Worm (Caenorhabditis elegans) whole organism, L3 larva: Measurements from ENCODE around the gene Y53C12A.11.

Experiments used
- R02D3.7 ChIP-seq: fragments of 150-350 bp; optimal IDR thresholded peaks from 2 replicates; lab custom pipeline; 2014; ENCODE audit warnings: missing biosample characterization, missing genetic modification characterization
- ZK546.5 ChIP-seq: sonication (generic microtip); optimal IDR thresholded peaks from 2 replicates; lab custom pipeline; 2017; ENCODE audit warnings: missing biosample characterization, missing genetic modification characterization
- aly-2 ChIP-seq: fragments of 150-350 bp; optimal IDR thresholded peaks from 2 replicates; lab custom pipeline; 2014; ENCODE audit warnings: missing biosample characterization, missing genetic modification characterization
- ama-1 ChIP-seq: fragments of 150-350 bp; optimal IDR thresholded peaks from 2 replicates; lab custom pipeline; 2018
- ceh-16 ChIP-seq: sonication (generic microtip); optimal IDR thresholded peaks from 2 replicates; lab custom pipeline; 2017; ENCODE audit warnings: missing biosample characterization, missing genetic modification characterization
- ceh-28 ChIP-seq: fragments of 150-350 bp; optimal IDR thresholded peaks from 2 replicates; lab custom pipeline; 2014; ENCODE audit warnings: missing biosample characterization, missing genetic modification reagents, missing genetic modification characterization
- ceh-82 ChIP-seq: fragments of 150-350 bp; optimal IDR thresholded peaks from 2 replicates; lab custom pipeline; 2014; ENCODE audit warnings: missing biosample characterization, missing genetic modification characterization
- ceh-9 ChIP-seq: sonication (generic microtip); optimal IDR thresholded peaks from 2 replicates; lab custom pipeline; 2018; ENCODE audit warnings: missing biosample characterization, missing genetic modification characterization
- daf-12 ChIP-seq: fragments of 150-350 bp; optimal IDR thresholded peaks from 2 replicates; lab custom pipeline; 2014; ENCODE audit warnings: missing biosample characterization, missing genetic modification reagents, missing genetic modification characterization
- egl-5 ChIP-seq: fragments of 150-350 bp; optimal IDR thresholded peaks from 2 replicates; lab custom pipeline; 2017; ENCODE audit warnings: missing biosample characterization, missing genetic modification reagents, missing genetic modification characterization, inconsistent platforms
- elt-1 ChIP-seq: fragments of 150-350 bp; optimal IDR thresholded peaks from 2 replicates; lab custom pipeline; 2014; ENCODE audit warnings: missing biosample characterization, missing genetic modification characterization
- elt-2 ChIP-seq: sonication (generic microtip); optimal IDR thresholded peaks from 2 replicates; lab custom pipeline; 2016; ENCODE audit warnings: missing genetic modification reagents, mild to moderate bottlenecking, missing genetic modification characterization, missing compliant biosample characterization
- elt-3 ChIP-seq, 3 experiments: fragments of 150-350 bp in 1 of 3; sonication (generic microtip) in 2 of 3; optimal IDR thresholded peaks; 2 replicates in 2 of 3; 4 replicates in 1 of 3; lab custom pipeline; 2014 to 2017; ENCODE audit warnings: missing biosample characterization in 3 of 3, missing genetic modification characterization in 3 of 3
- eor-1 ChIP-seq, 2 experiments: fragments of 150-350 bp; optimal IDR thresholded peaks; 2 replicates each; lab custom pipeline; 2014 to 2018; ENCODE audit warnings: missing biosample characterization in 2 of 2, missing genetic modification characterization in 2 of 2
- fkh-10 ChIP-seq: sonication (generic microtip); optimal IDR thresholded peaks from 2 replicates; lab custom pipeline; 2017; ENCODE audit warnings: missing biosample characterization, missing genetic modification reagents, missing genetic modification characterization
- fkh-2 ChIP-seq: fragments of 150-350 bp; optimal IDR thresholded peaks from 2 replicates; lab custom pipeline; 2014; ENCODE audit warnings: missing biosample characterization, missing genetic modification reagents, missing genetic modification characterization
- hmg-11 ChIP-seq: sonication (generic microtip); optimal IDR thresholded peaks from 2 replicates; lab custom pipeline; 2016; ENCODE audit warnings: missing genetic modification characterization, missing compliant biosample characterization
- jun-1 ChIP-seq: fragments of 150-350 bp; optimal IDR thresholded peaks from 2 replicates; lab custom pipeline; 2014; ENCODE audit warnings: missing biosample characterization, missing genetic modification reagents, missing genetic modification characterization
- lin-15B ChIP-seq: fragments of 150-350 bp; optimal IDR thresholded peaks from 2 replicates; lab custom pipeline; 2014; ENCODE audit warnings: missing biosample characterization, missing genetic modification characterization
- lin-39 ChIP-seq: fragments of 150-350 bp; optimal IDR thresholded peaks from 2 replicates; lab custom pipeline; 2018; ENCODE audit warnings: missing biosample characterization, missing genetic modification reagents, missing genetic modification characterization
- lsy-12 ChIP-seq: sonication (generic microtip); optimal IDR thresholded peaks from 2 replicates; lab custom pipeline; 2016; ENCODE audit warnings: mild to moderate bottlenecking, missing genetic modification characterization, missing compliant biosample characterization
- mdl-1 ChIP-seq: fragments of 150-350 bp; optimal IDR thresholded peaks from 2 replicates; lab custom pipeline; 2014; ENCODE audit warnings: missing biosample characterization, missing genetic modification characterization
- nfya-1 ChIP-seq: sonication (generic microtip); optimal IDR thresholded peaks from 2 replicates; lab custom pipeline; 2017; ENCODE audit warnings: missing genetic modification characterization, mild to moderate bottlenecking, missing compliant biosample characterization, antibody characterized with exemption, moderate library complexity; ENCODE audit not compliant: insufficient read depth
- nhr-11 ChIP-seq: fragments of 150-350 bp; optimal IDR thresholded peaks from 2 replicates; lab custom pipeline; 2014; ENCODE audit warnings: missing biosample characterization, missing genetic modification characterization
- nhr-12 ChIP-seq: fragments of 150-350 bp; optimal IDR thresholded peaks from 2 replicates; lab custom pipeline; 2014; ENCODE audit warnings: missing biosample characterization, missing genetic modification characterization
- nhr-23 ChIP-seq: fragments of 150-350 bp; optimal IDR thresholded peaks from 2 replicates; lab custom pipeline; 2014; ENCODE audit warnings: missing biosample characterization, missing genetic modification reagents, missing genetic modification characterization
- nhr-237 ChIP-seq: fragments of 150-350 bp; optimal IDR thresholded peaks from 2 replicates; lab custom pipeline; 2014; ENCODE audit warnings: missing biosample characterization, missing genetic modification characterization
- nhr-25 ChIP-seq: sonication (generic microtip); optimal IDR thresholded peaks from 2 replicates; lab custom pipeline; 2017; ENCODE audit warnings: missing biosample characterization, missing genetic modification characterization
- nhr-28 ChIP-seq: fragments of 150-350 bp; optimal IDR thresholded peaks from 2 replicates; lab custom pipeline; 2014; ENCODE audit warnings: missing biosample characterization, missing genetic modification characterization
- nhr-43 ChIP-seq: sonication (generic microtip); optimal IDR thresholded peaks from 2 replicates; lab custom pipeline; 2016; ENCODE audit warnings: mild to moderate bottlenecking, missing genetic modification characterization, missing compliant biosample characterization; ENCODE audit not compliant: poor library complexity, severe bottlenecking
- nhr-67 ChIP-seq: fragments of 150-350 bp; optimal IDR thresholded peaks from 2 replicates; lab custom pipeline; 2014; ENCODE audit warnings: missing biosample characterization, missing genetic modification characterization
- nhr-76 ChIP-seq: fragments of 150-350 bp; sonication (generic microtip); optimal IDR thresholded peaks from 5 replicates; lab custom pipeline; 2014; ENCODE audit warnings: missing biosample characterization, missing genetic modification characterization
- nhr-77 ChIP-seq: fragments of 150-350 bp; optimal IDR thresholded peaks from 2 replicates; lab custom pipeline; 2014; ENCODE audit warnings: missing biosample characterization, missing genetic modification characterization
- pha-4 ChIP-seq: fragments of 150-350 bp; optimal IDR thresholded peaks from 2 replicates; lab custom pipeline; 2014; ENCODE audit warnings: missing biosample characterization, missing genetic modification reagents, missing genetic modification characterization
- pqm-1 ChIP-seq: fragments of 150-350 bp; optimal IDR thresholded peaks from 2 replicates; lab custom pipeline; 2017; ENCODE audit warnings: missing biosample characterization, missing genetic modification characterization, inconsistent platforms
- sea-2 ChIP-seq: fragments of 150-350 bp; sonication (generic microtip); optimal IDR thresholded peaks from 4 replicates; lab custom pipeline; 2014; ENCODE audit warnings: missing biosample characterization, missing genetic modification reagents, missing genetic modification characterization
- skn-1 ChIP-seq: fragments of 150-350 bp; optimal IDR thresholded peaks from 2 replicates; lab custom pipeline; 2014; ENCODE audit warnings: missing biosample characterization, missing genetic modification characterization
- snpc-4 ChIP-seq: fragments of 150-350 bp; optimal IDR thresholded peaks from 2 replicates; lab custom pipeline; 2014; ENCODE audit warnings: missing biosample characterization, missing genetic modification characterization
- unc-39 ChIP-seq: sonication (generic microtip); optimal IDR thresholded peaks from 4 replicates; lab custom pipeline; 2017; ENCODE audit warnings: missing biosample characterization, missing genetic modification characterization
- unc-62 ChIP-seq: fragments of 150-350 bp; sonication (generic microtip); optimal IDR thresholded peaks from 4 replicates; lab custom pipeline; 2014; ENCODE audit warnings: missing biosample characterization, missing genetic modification reagents, missing genetic modification characterization
- zag-1 ChIP-seq: fragments of 150-350 bp; optimal IDR thresholded peaks from 2 replicates; lab custom pipeline; 2014; ENCODE audit warnings: missing biosample characterization, missing genetic modification characterization
- ztf-11 ChIP-seq: fragments of 150-350 bp; optimal IDR thresholded peaks from 2 replicates; lab custom pipeline; 2014; ENCODE audit warnings: missing biosample characterization, missing genetic modification characterization
- ztf-4 ChIP-seq: fragments of 150-350 bp; optimal IDR thresholded peaks from 2 replicates; lab custom pipeline; 2014; ENCODE audit warnings: missing biosample characterization, missing genetic modification characterization

The Y53C12A.11 gene

DNA sequence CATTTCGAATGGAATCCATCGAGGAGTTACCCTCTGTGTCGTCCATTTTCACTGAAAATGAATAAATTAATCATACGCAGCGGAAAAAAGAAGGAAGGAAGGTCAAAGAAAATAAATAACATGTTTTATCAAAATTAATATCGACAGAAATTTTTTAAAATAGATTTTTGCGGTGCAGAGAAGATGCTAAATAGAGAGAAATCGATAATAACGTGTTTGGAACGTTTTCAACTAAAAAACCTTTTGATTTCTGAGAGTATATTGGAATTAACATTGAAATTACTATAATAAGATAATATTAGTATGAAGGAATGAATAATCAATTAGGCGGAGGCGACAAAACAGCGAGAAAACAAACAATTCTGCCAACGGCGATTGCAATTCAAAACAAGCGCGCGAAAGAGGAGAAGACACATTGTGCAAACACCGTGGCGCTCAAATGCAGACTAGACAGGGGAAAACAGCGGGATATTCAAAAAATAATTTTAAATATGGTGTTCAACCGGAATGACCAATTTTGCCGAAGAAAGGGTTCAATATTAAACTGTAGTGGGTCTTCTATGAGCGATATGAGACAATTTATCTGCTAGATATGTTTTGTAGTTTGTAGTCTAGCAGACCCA is 2.0 kb downstream of the Y53C12A.11 start, which contains the start of gene wee-1.3:
TSS of gene wee-1.3 (minus strand) at position 51 of the 623 bp plus-strand sequence.
- TF ChIP-seq ceh-82 (tag; lab: Kevin White, UChicago) = peak; percentile 3
- TF ChIP-seq eor-1 (tag; optimal IDR thresholded peaks at IDR 0.05; lab: Kevin White, UChicago) = no peak
- TF ChIP-seq lsy-12 (tag; lab: Kevin White, UChicago) = no peak
- TF ChIP-seq nhr-67 = no peak
- TF ChIP-seq ceh-16 (tag; lab: Kevin White, UChicago) = no peak
- TF ChIP-seq ceh-28 = peak; percentile 42
- TF ChIP-seq nhr-237 = no peak
- TF ChIP-seq fkh-2 (tag; lab: Kevin White, UChicago) = no peak
- TF ChIP-seq skn-1 (tag; lab: Kevin White, UChicago) = peak; percentile 40
- TF ChIP-seq egl-5 (tag; lab: Kevin White, UChicago) = peak; percentile 83
- peak; percentile 46 for TF ChIP-seq jun-1 (tag; lab: Kevin White, UChicago)
- no peak for TF ChIP-seq mdl-1 (tag; lab: Kevin White, UChicago)
- no peak for TF ChIP-seq sea-2 (GFP tag; lab: Kevin White, UChicago)
- no peak for TF ChIP-seq elt-3 (tag; optimal IDR thresholded peaks at IDR 0.05; lab: Kevin White, UChicago)
- TF ChIP-seq nhr-28 (tag; lab: Kevin White, UChicago) = no peak
- TF ChIP-seq nhr-77 (tag; lab: Kevin White, UChicago) = no peak
- TF ChIP-seq elt-2 (tag; lab: Kevin White, UChicago) = peak; percentile 52
- TF ChIP-seq lin-15B (tag; lab: Kevin White, UChicago) = peak; percentile 72
- TF ChIP-seq nhr-25 (tag; lab: Kevin White, UChicago) = peak; percentile 72
- peak; percentile 86 for TF ChIP-seq nfya-1
- TF ChIP-seq ztf-4 (tag; lab: Kevin White, UChicago) = no peak
- no peak for TF ChIP-seq ceh-9
- peak; percentile 13 for TF ChIP-seq ama-1
- TF ChIP-seq elt-1 (tag; lab: Kevin White, UChicago) = peak; percentile 29
- no peak for TF ChIP-seq ztf-11 (tag; lab: Kevin White, UChicago)
- no peak for TF ChIP-seq daf-12
- TF ChIP-seq fkh-10 (GFP tag; lab: Kevin White, UChicago) = no peak
- TF ChIP-seq unc-62 = no peak
- TF ChIP-seq pqm-1 (tag; lab: Kevin White, UChicago) = peak; percentile 57
- no peak for TF ChIP-seq nhr-12 (tag; lab: Kevin White, UChicago)
- TF ChIP-seq lin-39 = peak; percentile 52
- peak; percentile 91 for TF ChIP-seq pha-4 (tag; lab: Kevin White, UChicago)
- no peak for TF ChIP-seq unc-39
- TF ChIP-seq nhr-11 (tag; lab: Kevin White, UChicago) = peak; percentile 76
- peak; percentile 43 for TF ChIP-seq hmg-11 (tag; lab: Kevin White, UChicago)
- no peak for TF ChIP-seq zag-1 (tag; lab: Kevin White, UChicago)
- TF ChIP-seq R02D3.7 = peak; percentile 65
- peak; percentile 26 for TF ChIP-seq snpc-4
- no peak for TF ChIP-seq nhr-43 (tag; lab: Kevin White, UChicago)
- no peak for TF ChIP-seq aly-2
- TF ChIP-seq nhr-23 (tag; lab: Kevin White, UChicago) = peak; percentile 87
- TF ChIP-seq nhr-76 (tag; lab: Kevin White, UChicago) = no peak
- no peak for TF ChIP-seq ZK546.5 (tag; lab: Kevin White, UChicago)

DNA sequence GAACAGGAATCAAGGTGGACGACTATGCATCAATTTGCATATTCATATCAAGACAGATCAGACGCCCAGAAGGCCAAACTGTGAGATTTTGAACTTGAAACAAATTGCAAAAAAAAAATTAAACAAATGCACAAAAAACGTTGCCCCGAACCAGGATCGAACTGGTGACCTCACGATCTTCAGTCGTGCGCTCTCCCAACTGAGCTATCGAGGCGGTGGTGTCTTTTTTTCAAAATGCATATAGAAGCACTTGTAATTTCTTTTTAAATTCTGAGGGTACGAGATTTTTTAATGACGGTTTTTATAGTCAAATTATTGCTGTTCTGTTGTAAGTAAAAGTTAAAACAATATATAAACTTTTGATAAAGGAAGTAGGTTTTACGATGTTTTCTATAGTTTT is 5.4 kb downstream of the Y53C12A.11 start:
- TF ChIP-seq aly-2 (no peak), pqm-1 (tag; lab: Kevin White, UChicago) (peak; percentile 5)
